Fruit fly (Drosophila melanogaster) whole organism, embryonic: ENCODE data around the gene CG4951.

Experiments used
- Adf1 ChIP-seq: fragments of 200-800 bp; sonication (Bioruptor generic); IDR thresholded peaks from 2 replicates; pipeline ENCODE4 v1.3.6; 2022; ENCODE audit warnings: missing biosample characterization, missing genetic modification characterization
- Antp ChIP-seq: fragments of 200-800 bp; sonication (Bioruptor generic); optimal IDR thresholded peaks from 3 replicates; lab custom pipeline; 2016; ENCODE audit warnings: missing biosample characterization, missing genetic modification characterization
- BEAF-32 ChIP-seq: fragments of 200-800 bp; sonication (Bioruptor generic); optimal IDR thresholded peaks from 3 replicates; lab custom pipeline; 2017; ENCODE audit warnings: missing biosample characterization, missing genetic modification characterization, mild to moderate bottlenecking, moderate library complexity, missing genetic modification reagents
- Blimp-1 ChIP-seq: fragments of 200-800 bp; sonication (Bioruptor generic); optimal IDR thresholded peaks from 3 replicates; lab custom pipeline; 2018; ENCODE audit warnings: missing biosample characterization, missing genetic modification characterization, mild to moderate bottlenecking, moderate library complexity, missing genetic modification reagents
- CG10321 ChIP-seq: fragments of 200-800 bp; sonication (Bioruptor generic); IDR thresholded peaks from 2 replicates; pipeline ENCODE4 v1.3.6; 2022; ENCODE audit warnings: missing biosample characterization, missing genetic modification characterization
- CG10979 ChIP-seq: fragments of 200-800 bp; sonication (Bioruptor generic); optimal IDR thresholded peaks from 2 replicates; lab custom pipeline; 2018; ENCODE audit warnings: missing biosample characterization, mild to moderate bottlenecking, missing genetic modification characterization, moderate library complexity
- CG11093 ChIP-seq: fragments of 200-800 bp; sonication (Bioruptor generic); IDR thresholded peaks from 3 replicates; pipeline ENCODE4 v1.3.6; 2022; ENCODE audit warnings: missing biosample characterization, missing genetic modification characterization
- CG11398 ChIP-seq: fragments of 200-800 bp; sonication (Bioruptor generic); optimal IDR thresholded peaks from 2 replicates; lab custom pipeline; 2016; ENCODE audit warnings: missing biosample characterization, missing genetic modification characterization
- CG13775 ChIP-seq: fragments of 200-800 bp; sonication (Bioruptor generic); optimal IDR thresholded peaks from 3 replicates; lab custom pipeline; 2017; ENCODE audit warnings: missing biosample characterization, mild to moderate bottlenecking, missing genetic modification characterization
- CG14965 ChIP-seq: fragments of 200-800 bp; sonication (Bioruptor generic); optimal IDR thresholded peaks from 2 replicates; lab custom pipeline; 2016; ENCODE audit warnings: missing biosample characterization, missing genetic modification characterization, borderline replicate concordance
- CG17829 ChIP-seq: fragments of 200-800 bp; optimal IDR thresholded peaks from 2 replicates; lab custom pipeline; 2019; ENCODE audit warnings: missing biosample characterization, mild to moderate bottlenecking, missing genetic modification characterization, moderate library complexity
- CG18764 ChIP-seq: fragments of 200-800 bp; sonication (Bioruptor generic); optimal IDR thresholded peaks from 3 replicates; lab custom pipeline; 2016; ENCODE audit warnings: missing biosample characterization, missing genetic modification characterization
- CG2120 ChIP-seq: fragments of 200-800 bp; sonication (Bioruptor generic); optimal IDR thresholded peaks from 3 replicates; lab custom pipeline; 2016; ENCODE audit warnings: missing biosample characterization, missing genetic modification characterization
- CG31224 ChIP-seq: fragments of 200-800 bp; sonication (Bioruptor generic); IDR thresholded peaks from 2 replicates; pipeline ENCODE4 v1.3.6; 2022; ENCODE audit warnings: missing biosample characterization, missing genetic modification characterization
- CG4617 ChIP-seq: fragments of 200-800 bp; sonication (Bioruptor generic); optimal IDR thresholded peaks from 3 replicates; lab custom pipeline; 2016; ENCODE audit warnings: missing biosample characterization, missing genetic modification characterization, borderline replicate concordance
- CG6272 ChIP-seq: fragments of 200-800 bp; sonication (Bioruptor generic); IDR thresholded peaks from 2 replicates; pipeline ENCODE4 v1.3.6; 2022; ENCODE audit warnings: missing biosample characterization, missing genetic modification characterization
- CG8089 ChIP-seq: fragments of 200-800 bp; sonication (Bioruptor generic); optimal IDR thresholded peaks from 3 replicates; lab custom pipeline; 2016; ENCODE audit warnings: missing biosample characterization, missing genetic modification characterization
- CG8944 ChIP-seq: fragments of 200-800 bp; sonication (Bioruptor generic); optimal IDR thresholded peaks from 3 replicates; lab custom pipeline; 2016; ENCODE audit warnings: missing biosample characterization, missing genetic modification characterization
- CG9609 ChIP-seq: fragments of 200-800 bp; sonication (Bioruptor generic); optimal IDR thresholded peaks from 3 replicates; lab custom pipeline; 2016; ENCODE audit warnings: missing biosample characterization, missing genetic modification characterization
- CG9876 ChIP-seq: fragments of 200-800 bp; sonication (Bioruptor generic); optimal IDR thresholded peaks from 2 replicates; lab custom pipeline; 2016; ENCODE audit warnings: missing biosample characterization, missing genetic modification characterization
- D19A ChIP-seq: fragments of 200-800 bp; optimal IDR thresholded peaks from 3 replicates; lab custom pipeline; 2019; ENCODE audit warnings: missing biosample characterization, mild to moderate bottlenecking, missing genetic modification characterization, moderate library complexity
- D19B ChIP-seq: fragments of 200-800 bp; sonication (Bioruptor generic); optimal IDR thresholded peaks from 2 replicates; lab custom pipeline; 2017; ENCODE audit warnings: missing biosample characterization, mild to moderate bottlenecking, missing genetic modification characterization
- Doc3 ChIP-seq: fragments of 200-800 bp; sonication (Bioruptor generic); IDR thresholded peaks from 3 replicates; pipeline ENCODE4 v1.3.6; 2022; ENCODE audit warnings: missing biosample characterization, missing genetic modification characterization; ENCODE audit not compliant: partially characterized antibody
- Eip74EF ChIP-seq, 2 experiments: fragments of 200-800 bp in 1 of 2; fragments of >200 bp in 1 of 2; sonication (Bioruptor generic) in 1 of 2; optimal IDR thresholded peaks; 2 replicates each; lab custom pipeline; 2017 to 2019; ENCODE audit warnings: missing biosample characterization in 2 of 2, missing genetic modification characterization in 2 of 2, mild to moderate bottlenecking in 1 of 2, moderate library complexity in 1 of 2
- Hey ChIP-seq: fragments of 200-800 bp; sonication (Bioruptor generic); optimal IDR thresholded peaks from 3 replicates; lab custom pipeline; 2018; ENCODE audit warnings: missing biosample characterization, mild to moderate bottlenecking, missing genetic modification characterization
- Med ChIP-seq: fragments of 200-800 bp; sonication (Bioruptor generic); peaks from one replicate; lab custom pipeline; 2016; ENCODE audit warnings: missing biosample characterization, missing genetic modification characterization, mild to moderate bottlenecking, inconsistent platforms, moderate library complexity
- NfI ChIP-seq: fragments of 200-800 bp; sonication (Bioruptor generic); optimal IDR thresholded peaks from 3 replicates; lab custom pipeline; 2018; ENCODE audit warnings: missing biosample characterization, mild to moderate bottlenecking, missing genetic modification characterization, moderate library complexity
- Rx ChIP-seq: fragments of 200-800 bp; sonication (Bioruptor generic); IDR thresholded peaks from 2 replicates; pipeline ENCODE4 v1.3.6; 2022; ENCODE audit warnings: missing biosample characterization, missing genetic modification characterization
- Sox102F ChIP-seq: fragments of 200-800 bp; sonication (Bioruptor generic); optimal IDR thresholded peaks from 2 replicates; lab custom pipeline; 2018; ENCODE audit warnings: missing biosample characterization, mild to moderate bottlenecking, missing genetic modification characterization, moderate library complexity
- al ChIP-seq: fragments of 200-800 bp; sonication (Bioruptor generic); IDR thresholded peaks from 2 replicates; pipeline ENCODE4 v1.3.6; 2022; ENCODE audit warnings: missing biosample characterization, missing genetic modification characterization
- chm ChIP-seq: fragments of 200-800 bp; sonication (Bioruptor generic); IDR thresholded peaks from 2 replicates; pipeline ENCODE4 v1.3.6; 2022; ENCODE audit warnings: missing biosample characterization, missing genetic modification characterization
- dpn ChIP-seq, 2 experiments: fragments of 200-800 bp; sonication (Bioruptor generic); optimal IDR thresholded peaks; 3 replicates each; lab custom pipeline; 2016; ENCODE audit warnings: missing biosample characterization in 2 of 2, missing genetic modification characterization in 2 of 2
- en ChIP-seq: fragments of 200-800 bp; sonication (Bioruptor generic); optimal IDR thresholded peaks from 2 replicates; lab custom pipeline; 2016; ENCODE audit warnings: missing biosample characterization, missing genetic modification characterization
- ewg ChIP-seq: fragments of 200-800 bp; sonication (Bioruptor generic); optimal IDR thresholded peaks from 3 replicates; lab custom pipeline; 2017; ENCODE audit warnings: mild to moderate bottlenecking, missing biosample characterization, missing genetic modification reagents, missing genetic modification characterization
- hbn ChIP-seq: fragments of 200-800 bp; sonication (Bioruptor generic); IDR thresholded peaks from 2 replicates; pipeline ENCODE4 v1.3.6; 2022; ENCODE audit warnings: missing biosample characterization, missing genetic modification characterization; ENCODE audit not compliant: partially characterized antibody
- lilli ChIP-seq: fragments of 200-800 bp; sonication (Bioruptor generic); optimal IDR thresholded peaks from 3 replicates; lab custom pipeline; 2016; ENCODE audit warnings: missing biosample characterization, missing genetic modification characterization
- luna ChIP-seq: fragments of 200-800 bp; sonication (Bioruptor generic); optimal IDR thresholded peaks from 2 replicates; lab custom pipeline; 2016; ENCODE audit warnings: missing biosample characterization, missing genetic modification characterization
- org-1 ChIP-seq: fragments of 200-800 bp; sonication (Bioruptor generic); optimal IDR thresholded peaks from 2 replicates; lab custom pipeline; 2017; ENCODE audit warnings: missing biosample characterization, missing genetic modification characterization
- pan ChIP-seq, 4 experiments: fragments of >200 bp in 3 of 4; fragments of 200-800 bp in 1 of 4; sonication (Bioruptor generic) in 1 of 4; optimal IDR thresholded peaks in 3 of 4; IDR thresholded peaks in 1 of 4; 2 replicates each; pipeline versions ENCODE4 v1.3.6 to Lab custom; 2017 to 2022; ENCODE audit warnings: missing biosample characterization in 2 of 4, missing genetic modification characterization in 2 of 4, mixed read lengths in 1 of 4
- pb ChIP-seq: fragments of 200-800 bp; sonication (Bioruptor generic); optimal IDR thresholded peaks from 3 replicates; lab custom pipeline; 2016; ENCODE audit warnings: missing biosample characterization, missing genetic modification characterization
- pzg ChIP-seq: fragments of 200-800 bp; sonication (Bioruptor generic); optimal IDR thresholded peaks from 3 replicates; lab custom pipeline; 2018; ENCODE audit warnings: missing biosample characterization, mild to moderate bottlenecking, missing genetic modification characterization, moderate library complexity
- slou ChIP-seq: fragments of 200-800 bp; sonication (Bioruptor generic); optimal IDR thresholded peaks from 3 replicates; lab custom pipeline; 2016; ENCODE audit warnings: missing biosample characterization, missing genetic modification characterization
- sob ChIP-seq: fragments of 200-800 bp; sonication (Bioruptor generic); IDR thresholded peaks from 2 replicates; pipeline ENCODE4 v1.3.6; 2022; ENCODE audit warnings: missing biosample characterization, missing genetic modification characterization
- ssp ChIP-seq: fragments of 200-800 bp; sonication (Bioruptor generic); IDR thresholded peaks from 2 replicates; pipeline ENCODE4 v1.3.6; 2022; ENCODE audit warnings: missing biosample characterization, missing genetic modification characterization
- trem ChIP-seq: fragments of 200-800 bp; optimal IDR thresholded peaks from 3 replicates; lab custom pipeline; 2019; ENCODE audit warnings: missing biosample characterization, mild to moderate bottlenecking, missing genetic modification characterization, moderate library complexity
- ttk ChIP-seq: fragments of 200-800 bp; sonication (Bioruptor generic); IDR thresholded peaks from 2 replicates; pipeline ENCODE4 v2.1.2; 2022; ENCODE audit warnings: missing biosample characterization, missing genetic modification characterization
- tx ChIP-seq: fragments of 200-800 bp; sonication (Bioruptor generic); optimal IDR thresholded peaks from 2 replicates; lab custom pipeline; 2016; ENCODE audit warnings: missing biosample characterization, missing genetic modification characterization
- wor ChIP-seq: fragments of 200-800 bp; sonication (Bioruptor generic); IDR thresholded peaks from 2 replicates; pipeline ENCODE4 v1.3.6; 2022; ENCODE audit warnings: missing biosample characterization, missing genetic modification characterization
- zen2 ChIP-seq: fragments of 200-800 bp; sonication (Bioruptor generic); IDR thresholded peaks from 3 replicates; pipeline ENCODE4 v1.3.6; 2022; ENCODE audit warnings: missing biosample characterization, missing genetic modification characterization; ENCODE audit not compliant: partially characterized antibody

Gene CG4951

dm6 chr3R:27922673-27923175, 31.2 kb downstream of the CG4951 start, which contains the start of gene RpL4 (continued):
- peak in 1 of 2 experiments; percentile 50 for TF ChIP-seq Eip74EF (GFP tag; optimal IDR thresholded peaks at IDR 0.05; lab: Kevin White, UChicago)
- TF ChIP-seq Blimp-1 (GFP tag; lab: Kevin White, UChicago): peak; percentile 31
- peak; percentile 52 for TF ChIP-seq CG6272 (GFP tag; lab: Robert Waterston, UW)
- peak; percentile 12 for TF ChIP-seq trem (tag; lab: Kevin White, UChicago)
- TF ChIP-seq NfI: peak; percentile 96
- peak; percentile 78 for TF ChIP-seq CG8089 (GFP tag; lab: Kevin White, UChicago)
- TF ChIP-seq CG4617: peak; percentile 52
- peak; percentile 77 for TF ChIP-seq Rx
- peak; percentile 51; the same call in 1 of the 2 replicates for TF ChIP-seq CG10321 (GFP tag; lab: Robert Waterston, UW)
- TF ChIP-seq en (GFP tag; lab: Kevin White, UChicago): peak; percentile 76
- TF ChIP-seq CG13775: peak; percentile 95
- TF ChIP-seq dpn (GFP tag; optimal IDR thresholded peaks at IDR 0.05; lab: Kevin White, UChicago): peak; percentile 52 to 82
- TF ChIP-seq CG8944 (GFP tag; lab: Kevin White, UChicago): peak; percentile 44
- TF ChIP-seq tx: peak; percentile 40
- peak; percentile 70; the same call in 1 of the 2 replicates for TF ChIP-seq ttk
- no peak for TF ChIP-seq hbn (GFP tag; lab: Robert Waterston, UW)
- peak; percentile 60 for TF ChIP-seq CG31224 (GFP tag; lab: Robert Waterston, UW)
- peak; percentile 66 for TF ChIP-seq CG18764 (GFP tag; lab: Kevin White, UChicago)
- peak; percentile 61 for TF ChIP-seq al (GFP tag; lab: Robert Waterston, UW)
- no peak for TF ChIP-seq Adf1 (GFP tag; lab: Robert Waterston, UW)
- TF ChIP-seq org-1 (GFP tag; lab: Kevin White, UChicago): peak; percentile 71
- TF ChIP-seq CG9609: peak; percentile 75
- TF ChIP-seq zen2 (GFP tag; lab: Robert Waterston, UW): no peak
- TF ChIP-seq D19B (GFP tag; lab: Kevin White, UChicago): peak; percentile 51
- TF ChIP-seq wor (GFP tag; lab: Robert Waterston, UW): no peak; the same call in 1 of the 2 replicates
- peak; percentile 71 for TF ChIP-seq CG9876
- peak; percentile 57 for TF ChIP-seq CG10979
- TF ChIP-seq CG17829 (tag; lab: Kevin White, UChicago): no peak
- TF ChIP-seq Hey (tag; lab: Kevin White, UChicago): peak; percentile 83
- TF ChIP-seq BEAF-32 (GFP tag; lab: Kevin White, UChicago): peak; percentile 37
- no peak for TF ChIP-seq Doc3 (GFP tag; lab: Robert Waterston, UW)
- TF ChIP-seq Med: peak; percentile 98
- peak; percentile 76 for TF ChIP-seq lilli (GFP tag; lab: Kevin White, UChicago)
- peak; percentile 45 for TF ChIP-seq pzg (GFP tag; lab: Kevin White, UChicago)
- TF ChIP-seq Sox102F (GFP tag; lab: Kevin White, UChicago): peak; percentile 47
- peak; percentile 81 for TF ChIP-seq CG11398 (GFP tag; lab: Kevin White, UChicago)
- TF ChIP-seq CG14965 (GFP tag; lab: Kevin White, UChicago): no peak
- peak; percentile 58 for TF ChIP-seq CG2120 (GFP tag; lab: Kevin White, UChicago)
- TF ChIP-seq ssp: no peak
- TF ChIP-seq Antp (GFP tag; lab: Kevin White, UChicago): peak; percentile 53
- TF ChIP-seq pb (GFP tag; lab: Kevin White, UChicago): peak; percentile 82
- TF ChIP-seq D19A: peak; percentile 7
- TF ChIP-seq slou (GFP tag; lab: Kevin White, UChicago): peak; percentile 35
- TF ChIP-seq sob (GFP tag; lab: Robert Waterston, UW): peak; percentile 81
- TF ChIP-seq CG11093 (GFP tag; lab: Robert Waterston, UW): no peak
- peak; percentile 79 for TF ChIP-seq luna (GFP tag; lab: Kevin White, UChicago)
- peak; percentile 94 for TF ChIP-seq chm (GFP tag; lab: Robert Waterston, UW)
- TF ChIP-seq ewg (GFP tag; lab: Kevin White, UChicago): peak; percentile 85
- no peak for TF ChIP-seq pan (optimal IDR thresholded peaks at IDR 0.05; lab: Kevin White, UChicago)
- TF ChIP-seq pan (GFP tag; optimal IDR thresholded peaks at IDR 0.05 in 1 of 2, IDR thresholded peaks at IDR 0.05 in 1 of 2): peak in 1 of 2 experiments; percentile 79
